Fruit fly (Drosophila melanogaster): ENCODE results near the gene GstD11.

The GstD11 gene

DNA sequence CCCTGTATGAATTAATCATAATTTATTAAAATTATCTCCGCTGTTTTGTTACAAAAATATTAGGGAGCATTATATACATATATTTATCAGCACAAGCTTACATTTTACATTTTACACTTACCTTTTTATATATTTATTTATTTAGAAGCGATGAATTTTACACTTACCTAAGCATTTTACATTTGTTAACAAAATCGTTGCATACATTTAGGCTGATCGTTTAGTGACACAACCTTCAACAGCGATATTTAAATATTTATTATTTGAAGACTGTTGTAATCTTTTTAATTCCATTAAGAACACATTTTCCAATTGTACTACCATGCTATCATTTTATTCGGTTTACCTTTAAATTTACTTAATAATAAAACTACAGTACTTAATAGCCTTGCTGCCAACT lies 648 bp downstream of the GstD11 start:
- TF ChIP-seq CG6276 (GFP tag; optimal IDR thresholded peaks at IDR 0.05): no peak
- TF ChIP-seq fkh (GFP tag; optimal IDR thresholded peaks at IDR 0.05): peak; percentile 73
- peak; percentile 71 for TF ChIP-seq Eip78C (GFP tag)

DNA sequence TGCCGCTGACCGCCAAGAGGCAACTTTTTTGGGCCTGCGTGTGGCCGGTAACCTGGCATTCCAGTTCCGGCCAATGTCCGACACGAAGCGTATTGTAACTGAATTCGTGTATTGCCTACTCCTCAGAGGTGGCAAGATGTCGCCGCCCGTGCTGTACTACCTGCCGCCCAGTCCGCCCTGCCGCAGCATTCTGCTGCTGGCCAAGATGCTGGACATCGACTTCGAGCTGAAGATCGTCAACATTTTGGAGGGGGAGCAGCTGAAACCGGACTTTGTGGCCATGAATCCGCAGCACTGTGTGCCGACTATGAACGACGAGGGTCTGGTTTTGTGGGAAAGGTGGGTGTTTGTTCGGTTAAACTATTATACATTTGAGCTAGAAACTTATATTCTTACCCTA lies 1.1 kb downstream of the GstD11 start:
- TF ChIP-seq eg (GFP tag; IDR thresholded peaks at IDR 0.05) (0 out of 3 replicates have a peak, but pooled peaks have one; percentile 18), CG8119 (GFP tag; IDR thresholded peaks at IDR 0.05) (no peak), Blimp-1 (GFP tag; optimal IDR thresholded peaks at IDR 0.05) (no peak), CG3032 (tag; optimal IDR thresholded peaks at IDR 0.05) (no peak), Lpt (GFP tag; optimal IDR thresholded peaks at IDR 0.05) (peak; percentile 24)

DNA sequence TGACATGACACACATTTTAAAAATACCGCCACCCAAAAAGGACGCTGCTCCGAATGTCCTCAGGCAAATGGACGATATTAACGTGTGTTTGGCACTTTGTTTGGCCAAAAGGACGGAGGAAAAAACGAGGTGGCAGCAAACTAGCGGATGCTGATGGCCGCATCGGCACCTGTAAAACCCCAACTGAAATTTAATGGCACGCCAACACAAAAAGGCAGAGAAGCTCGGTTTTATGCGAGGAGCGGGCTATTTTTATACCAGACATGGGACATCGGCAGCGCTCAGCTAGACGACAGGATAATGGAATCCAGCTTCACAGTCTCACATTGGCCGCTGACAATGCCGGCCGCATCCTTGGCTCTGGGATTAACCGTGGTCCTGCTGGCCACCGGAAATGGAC lies 2.8 kb downstream of the GstD11 start, which contains the start of gene Sol1:
Sol1 (plus strand) TSS at position 301 of the 400 bp plus-strand sequence.
- TF ChIP-seq CG11762 (GFP tag; optimal IDR thresholded peaks at IDR 0.05; ENCODE audit: insufficient read depth): no peak
- TF ChIP-seq vri (GFP tag; optimal IDR thresholded peaks at IDR 0.05): no peak
- TF ChIP-seq fd85E (GFP tag; optimal IDR thresholded peaks at IDR 0.05): no peak
- no peak for TF ChIP-seq CG3919 (GFP tag; optimal IDR thresholded peaks at IDR 0.05)
- TF ChIP-seq svp (GFP tag): no peak
- no peak for TF ChIP-seq CG6163 (GFP tag; IDR thresholded peaks at IDR 0.05)
- TF ChIP-seq eg (GFP tag; IDR thresholded peaks at IDR 0.05): no peak
- TF ChIP-seq CG32006 (GFP tag; optimal IDR thresholded peaks at IDR 0.05): no peak

DNA sequence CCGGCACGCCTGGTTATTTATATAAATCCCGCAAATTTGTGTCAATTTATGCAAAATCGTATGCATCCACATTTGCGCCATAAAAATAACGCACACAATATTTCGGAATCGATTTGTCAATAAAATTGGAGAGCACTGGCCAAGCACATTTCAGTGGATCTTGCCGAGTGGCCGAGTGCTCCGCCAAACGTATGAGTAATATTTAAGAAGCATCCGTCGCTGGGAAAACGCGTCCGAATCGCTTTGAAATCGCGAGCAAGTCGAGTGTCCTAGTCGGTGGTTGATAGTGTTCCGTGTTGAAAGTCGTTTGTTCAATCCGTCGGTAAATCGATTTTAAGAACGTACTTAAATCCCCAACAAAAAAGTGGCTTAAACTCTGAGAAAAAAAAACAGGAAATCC lies 3.8 kb downstream of the GstD11 start, which contains the start of gene CG33098:
CG33098 (plus strand) TSS at position 224 of the 400 bp plus-strand sequence.
- TF ChIP-seq cyc (GFP tag; optimal IDR thresholded peaks at IDR 0.05) (no peak), acj6 (GFP tag; optimal IDR thresholded peaks at IDR 0.05) (no peak), CG3032 (tag; optimal IDR thresholded peaks at IDR 0.05) (no peak), Sox14 (GFP tag; optimal IDR thresholded peaks at IDR 0.05) (no peak)

DNA sequence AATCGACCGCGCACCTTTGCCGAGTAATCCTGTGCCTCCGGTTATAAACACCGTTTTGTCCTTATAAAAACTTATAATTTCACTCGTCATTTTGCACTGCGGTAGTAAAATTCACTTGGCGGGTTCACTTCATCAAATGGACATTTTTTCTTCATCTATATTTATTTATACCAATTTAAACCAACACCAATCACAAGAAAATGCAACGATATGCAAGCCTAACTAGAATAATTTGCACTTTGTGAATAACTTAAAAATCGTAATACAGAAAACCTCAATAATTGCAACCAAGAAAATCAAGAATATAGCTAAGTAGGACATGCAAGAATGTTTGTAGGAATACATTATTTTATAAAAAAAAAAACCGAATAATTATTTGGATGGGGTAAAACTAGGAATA lies 12.7 kb downstream of the GstD11 start, which contains the start of the genes CG10096 and CG10097:
CG10096 (minus strand) TSS at position 101 of the 400 bp plus-strand sequence.
CG10097 (minus strand) TSS at position 101 of the 400 bp plus-strand sequence.
- TF ChIP-seq CG4318 (GFP tag; optimal IDR thresholded peaks at IDR 0.05) (no peak), Ets21C (GFP tag; optimal IDR thresholded peaks at IDR 0.05) (no peak), Blimp-1 (GFP tag; optimal IDR thresholded peaks at IDR 0.05) (no peak)

- TF ChIP-seq svp (GFP tag) (peak; percentile 71), CG10631 (GFP tag; optimal IDR thresholded peaks at IDR 0.05) (no peak), vri (GFP tag; optimal IDR thresholded peaks at IDR 0.05) (peak; percentile 39), Blimp-1 (GFP tag; optimal IDR thresholded peaks at IDR 0.05) (no peak), OdsH (GFP tag; optimal IDR thresholded peaks at IDR 0.05) (no peak), CG32006 (GFP tag; optimal IDR thresholded peaks at IDR 0.05) (no peak), CG6276 (GFP tag; optimal IDR thresholded peaks at IDR 0.05) (no peak), CG10669 (GFP tag; optimal IDR thresholded peaks at IDR 0.05) (no peak), net (GFP tag; optimal IDR thresholded peaks at IDR 0.05) (no peak), CG6163 (GFP tag; IDR thresholded peaks at IDR 0.05) (no peak), CG31627 (GFP tag; optimal IDR thresholded peaks at IDR 0.05) (no peak), CG3032 (tag; optimal IDR thresholded peaks at IDR 0.05) (no peak)
Measured at dm6 chr3R:12398054-12398453, 14.9 kb downstream of the GstD11 start.

DNA sequence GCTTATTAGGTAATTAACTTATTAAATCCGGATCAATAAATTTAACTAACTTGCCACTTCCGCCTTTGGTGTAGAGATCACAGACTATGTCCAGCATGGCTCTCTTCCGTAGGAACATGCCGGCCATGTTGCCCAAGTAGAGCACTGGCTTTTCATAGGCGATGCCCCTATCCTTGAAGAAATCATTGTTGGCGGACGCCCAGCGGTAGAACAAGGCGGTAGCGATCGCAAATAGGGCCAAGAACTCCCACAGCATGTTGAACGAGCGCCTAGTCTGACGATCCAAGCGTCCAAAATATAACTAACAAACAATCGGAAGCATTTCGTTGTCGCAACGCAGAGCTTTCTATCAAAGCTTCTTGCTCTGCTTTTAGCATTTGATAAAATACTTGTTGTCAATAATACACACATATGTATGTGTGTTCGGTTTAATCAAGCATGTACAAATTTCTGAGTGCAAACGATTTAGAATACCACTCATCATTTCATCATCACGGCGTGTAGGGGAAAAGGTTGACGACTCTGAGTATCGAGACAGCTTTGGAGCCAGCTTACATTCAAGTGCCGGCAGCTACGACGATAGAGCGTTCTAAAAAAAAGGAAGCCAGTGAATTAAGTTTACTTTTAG lies 15.6 kb downstream of the GstD11 start, which contains the start of gene Cyp9f3:
Cyp9f3 (minus strand) TSS at position 310 of the 628 bp plus-strand sequence.
- peak; percentile 44 for TF ChIP-seq vri (GFP tag; optimal IDR thresholded peaks at IDR 0.05)
- peak; percentile 43 for TF ChIP-seq svp (GFP tag)
- no peak for TF ChIP-seq CG8632 (GFP tag; optimal IDR thresholded peaks at IDR 0.05)

All from whole organism, prepupa.